Worm (Caenorhabditis elegans) whole organism, midembryonic: Measurements from ENCODE around the gene nhr-204.

Source experiments
- T22C8.4 ChIP-seq: fragments of 200-800 bp; sonication (Bioruptor generic); IDR thresholded peaks from 2 replicates; pipeline ENCODE4 v1.3.6; 2022; ENCODE audit warnings: missing genetic modification characterization, missing compliant biosample characterization
- cog-1 ChIP-seq: sonication (generic microtip); optimal IDR thresholded peaks from 2 replicates; lab custom pipeline; 2016; ENCODE audit warnings: missing genetic modification characterization, missing compliant biosample characterization
- flt-1 ChIP-seq: fragments of 200-800 bp; sonication (Bioruptor generic); IDR thresholded peaks from 2 replicates; pipeline ENCODE4 v1.3.6; 2022; ENCODE audit warnings: missing genetic modification characterization, missing compliant biosample characterization
- med-1 ChIP-seq: sonication (generic microtip); optimal IDR thresholded peaks from 2 replicates; lab custom pipeline; 2017; ENCODE audit warnings: missing genetic modification characterization, mild to moderate bottlenecking, missing compliant biosample characterization, antibody characterized with exemption, missing genetic modification reagents; ENCODE audit not compliant: insufficient read depth
- ref-1 ChIP-seq: fragments of 200-800 bp; sonication (Bioruptor generic); conservative IDR thresholded peaks from 2 replicates; pipeline ENCODE4 v1.3.6; 2022; ENCODE audit warnings: missing genetic modification reagents, missing genetic modification characterization, missing compliant biosample characterization
- tab-1 ChIP-seq: fragments of 200-800 bp; sonication (Bioruptor generic); IDR thresholded peaks from 2 replicates; pipeline ENCODE4 v1.3.6; 2022; ENCODE audit warnings: missing genetic modification characterization, missing compliant biosample characterization

DNA sequence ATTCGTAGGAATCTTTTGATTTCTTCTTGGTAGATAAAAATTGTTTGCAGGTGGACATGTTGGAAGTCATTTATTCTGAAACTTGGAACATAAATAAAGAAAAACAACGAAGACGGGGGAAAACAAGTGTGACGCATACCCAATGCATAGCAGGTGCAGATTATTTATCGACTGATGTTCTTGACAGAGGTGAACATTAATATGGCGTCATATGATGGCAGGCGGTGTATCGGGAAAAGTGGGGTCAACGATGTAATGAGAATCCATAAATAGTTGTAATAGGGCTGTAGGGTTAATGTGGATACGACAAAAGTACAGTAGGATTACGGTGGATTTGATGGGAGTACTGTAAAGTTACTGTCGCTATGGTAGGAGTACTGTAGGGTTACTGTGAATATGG lies 18.3 kb downstream of the nhr-204 start, which contains the start of gene txt-2:
- TF ChIP-seq ref-1 (no peak), med-1 (no peak), T22C8.4 (GFP tag; lab: Robert Waterston, UW) (no peak), tab-1 (no peak), flt-1 (no peak), cog-1 (no peak)
